Worm (Caenorhabditis elegans) whole organism, young adult: ENCODE data around the gene cpr-1.

Experiments used
- T26A5.8 ChIP-seq: sonication (generic microtip); optimal IDR thresholded peaks from 2 replicates; lab custom pipeline; 2016; ENCODE audit warnings: missing genetic modification characterization, missing compliant biosample characterization
- Y95B8A.8 ChIP-seq: fragments of 200-800 bp; sonication (Bioruptor generic); IDR thresholded peaks from 2 replicates; pipeline ENCODE4 v1.3.6; 2022; ENCODE audit warnings: missing genetic modification reagents, missing genetic modification characterization, missing compliant biosample characterization
- pha-4 ChIP-seq: fragments of 150-350 bp; sonication (generic microtip); optimal IDR thresholded peaks from 2 replicates; lab custom pipeline; 2014; ENCODE audit warnings: missing biosample characterization, missing genetic modification reagents, missing genetic modification characterization

ce11 chrV:12004501-12004940 lies 29.2 kb downstream of the cpr-1 start:
- no peak for TF ChIP-seq pha-4 (tag; lab: Kevin White, UChicago)
- TF ChIP-seq Y95B8A.8 (GFP tag; lab: Robert Waterston, UW) = peak; percentile 47; the same call in 1 of the 2 replicates
- no peak for TF ChIP-seq T26A5.8 (tag; lab: Kevin White, UChicago)
